Fruit fly (Drosophila melanogaster) whole organism: ENCODE data around the gene Galphaf.

Source experiments
- CG8478 ChIP-seq: fragments of >200 bp; optimal IDR thresholded peaks from 2 replicates; lab custom pipeline; 2018; ENCODE audit warnings: inconsistent platforms
- Dll ChIP-seq: fragments of >200 bp; optimal IDR thresholded peaks from 2 replicates; lab custom pipeline; 2017
- EcR ChIP-seq, 2 experiments: fragments of >200 bp; optimal IDR thresholded peaks; 2 replicates each; lab custom pipeline; 2017; ENCODE audit warnings: missing biosample characterization in 2 of 2, missing genetic modification characterization in 2 of 2, missing genetic modification reagents in 2 of 2
- pan ChIP-seq: fragments of >200 bp; optimal IDR thresholded peaks from 2 replicates; lab custom pipeline; 2017
- psq ChIP-seq: fragments of >200 bp; optimal IDR thresholded peaks from 2 replicates; lab custom pipeline; 2017
- usp ChIP-seq: fragments of >200 bp; optimal IDR thresholded peaks from 2 replicates; lab custom pipeline; 2017; ENCODE audit warnings: missing biosample characterization, missing genetic modification characterization, mixed read lengths

dm6 chr3L:16673367-16674014, 5.8 kb upstream of the Galphaf start, which contains the start of the genes zetaCOP and CG13032:
- no peak for TF ChIP-seq EcR (GFP tag; optimal IDR thresholded peaks at IDR 0.05; lab: Kevin White, UChicago)
- no peak for TF ChIP-seq psq (lab: Kevin White, UChicago)
- TF ChIP-seq Dll (lab: Kevin White, UChicago), result no peak
- TF ChIP-seq CG8478 (lab: Kevin White, UChicago), result no peak
- TF ChIP-seq usp, result no peak
- TF ChIP-seq pan, result no peak
